Worm (Caenorhabditis elegans) whole organism, young adult: ENCODE data around the gene trx-2.

ENCODE experiments used
- B0019.2 ChIP-seq: fragments of 200-800 bp; sonication (Bioruptor generic); conservative IDR thresholded peaks from 2 replicates; pipeline ENCODE4 v1.3.6; 2022; ENCODE audit warnings: missing genetic modification reagents, missing genetic modification characterization, missing compliant biosample characterization
- B0035.1 ChIP-seq: sonication (generic microtip); optimal IDR thresholded peaks from 2 replicates; lab custom pipeline; 2016; ENCODE audit warnings: missing genetic modification characterization, mild to moderate bottlenecking, missing compliant biosample characterization, missing genotype, missing genetic modification reagents
- B0261.1 ChIP-seq: sonication (generic microtip); optimal IDR thresholded peaks from 2 replicates; lab custom pipeline; 2016; ENCODE audit warnings: mild to moderate bottlenecking, missing genetic modification characterization, moderate library complexity, missing compliant biosample characterization
- D2030.7 ChIP-seq: fragments of 200-800 bp; sonication (Bioruptor generic); IDR thresholded peaks from 2 replicates; pipeline ENCODE4 v1.3.6; 2022; ENCODE audit warnings: missing genetic modification reagents, missing genetic modification characterization, missing compliant biosample characterization
- F10E7.11 ChIP-seq: sonication (generic microtip); optimal IDR thresholded peaks from 2 replicates; lab custom pipeline; 2017; ENCODE audit warnings: mild to moderate bottlenecking, missing genetic modification characterization, moderate library complexity, missing compliant biosample characterization
- F22D6.2 ChIP-seq: sonication (generic microtip); optimal IDR thresholded peaks from 2 replicates; lab custom pipeline; 2016; ENCODE audit warnings: mild to moderate bottlenecking, missing genetic modification characterization, missing compliant biosample characterization
- F23B12.7 ChIP-seq: sonication (generic microtip); optimal IDR thresholded peaks from 2 replicates; lab custom pipeline; 2017; ENCODE audit warnings: missing genetic modification characterization, mild to moderate bottlenecking, missing compliant biosample characterization, antibody characterized with exemption, moderate library complexity; ENCODE audit not compliant: insufficient read depth
- F55B11.4 ChIP-seq: sonication (generic microtip); optimal IDR thresholded peaks from 2 replicates; lab custom pipeline; 2016; ENCODE audit warnings: missing compliant biosample characterization, missing genetic modification characterization, borderline replicate concordance; ENCODE audit not compliant: insufficient read depth
- K11D2.4 ChIP-seq: fragments of 200-800 bp; sonication (Bioruptor generic); IDR thresholded peaks from 2 replicates; pipeline ENCODE4 v1.3.6; 2022; ENCODE audit warnings: missing genetic modification reagents, missing genetic modification characterization, missing compliant biosample characterization
- T26A5.8 ChIP-seq: sonication (generic microtip); optimal IDR thresholded peaks from 2 replicates; lab custom pipeline; 2016; ENCODE audit warnings: missing genetic modification characterization, missing compliant biosample characterization
- Y56A3A.18 ChIP-seq: fragments of 200-800 bp; sonication (Bioruptor generic); IDR thresholded peaks from 2 replicates; pipeline ENCODE4 v1.3.6; 2022; ENCODE audit warnings: missing genetic modification reagents, missing genetic modification characterization, missing compliant biosample characterization
- ama-1 ChIP-seq, 3 experiments: fragments of 150-350 bp in 1 of 3; sonication (generic microtip) in 2 of 3; optimal IDR thresholded peaks; 2 replicates each; lab custom pipeline; 2014 to 2018; ENCODE audit warnings: missing biosample characterization in 2 of 3, missing genetic modification characterization in 2 of 3, missing genetic modification reagents in 2 of 3
- attf-3 ChIP-seq: fragments of 200-800 bp; sonication (Bioruptor generic); conservative IDR thresholded peaks from 2 replicates; pipeline ENCODE4 v1.3.6; 2022; ENCODE audit warnings: missing genetic modification reagents, missing genetic modification characterization, missing compliant biosample characterization
- bed-1 ChIP-seq: fragments of 200-800 bp; sonication (Bioruptor generic); IDR thresholded peaks from 2 replicates; pipeline ENCODE4 v1.3.6; 2022; ENCODE audit warnings: missing genetic modification reagents, missing genetic modification characterization, missing compliant biosample characterization
- ccch-3 ChIP-seq: fragments of 200-800 bp; sonication (Bioruptor generic); optimal IDR thresholded peaks from 2 replicates; lab custom pipeline; 2018; ENCODE audit warnings: mild to moderate bottlenecking, missing genetic modification characterization, missing compliant biosample characterization
- ceh-91 ChIP-seq: fragments of 200-800 bp; sonication (Bioruptor generic); IDR thresholded peaks from 2 replicates; pipeline ENCODE4 v1.3.6; 2022; ENCODE audit warnings: missing genetic modification reagents, missing genetic modification characterization, missing compliant biosample characterization
- dpff-1 ChIP-seq: sonication (generic microtip); optimal IDR thresholded peaks from 2 replicates; lab custom pipeline; 2017; ENCODE audit warnings: mild to moderate bottlenecking, missing genetic modification characterization, missing compliant biosample characterization
- fkh-3 ChIP-seq: sonication (generic microtip); optimal IDR thresholded peaks from 2 replicates; lab custom pipeline; 2016; ENCODE audit warnings: mild to moderate bottlenecking, missing genetic modification characterization, missing compliant biosample characterization
- hlh-12 ChIP-seq: sonication (generic microtip); optimal IDR thresholded peaks from 2 replicates; lab custom pipeline; 2016; ENCODE audit warnings: missing genetic modification characterization, missing compliant biosample characterization
- hmg-20 ChIP-seq: fragments of 200-800 bp; sonication (Bioruptor generic); IDR thresholded peaks from 2 replicates; pipeline ENCODE4 v1.3.6; 2022; ENCODE audit warnings: missing genetic modification reagents, missing genetic modification characterization, missing compliant biosample characterization
- lag-1 ChIP-seq: fragments of 200-800 bp; sonication (Bioruptor generic); IDR thresholded peaks from 2 replicates; pipeline ENCODE4 v1.3.6; 2022; ENCODE audit warnings: missing genetic modification reagents, missing genetic modification characterization, missing compliant biosample characterization
- lin-35 ChIP-seq, 3 experiments: fragments of 150-350 bp in 2 of 3; sonication (generic microtip) in 1 of 3; optimal IDR thresholded peaks; 2 replicates each; lab custom pipeline; 2014 to 2018; ENCODE audit warnings: missing biosample characterization in 3 of 3, missing genetic modification characterization in 3 of 3, missing genetic modification reagents in 3 of 3
- lin-54 ChIP-seq: fragments of 200-800 bp; sonication (Bioruptor generic); optimal IDR thresholded peaks from 2 replicates; lab custom pipeline; 2018; ENCODE audit warnings: mild to moderate bottlenecking, missing genetic modification characterization, missing compliant biosample characterization
- lir-1 ChIP-seq: fragments of 200-800 bp; sonication (Bioruptor generic); conservative IDR thresholded peaks from 2 replicates; pipeline ENCODE4 v1.3.6; 2022; ENCODE audit warnings: missing genetic modification reagents, missing genetic modification characterization, missing compliant biosample characterization
- lsl-1 ChIP-seq: fragments of 200-800 bp; sonication (Bioruptor generic); optimal IDR thresholded peaks from 2 replicates; lab custom pipeline; 2018; ENCODE audit warnings: mild to moderate bottlenecking, missing genetic modification characterization, moderate library complexity, missing compliant biosample characterization
- lsy-27 ChIP-seq: sonication (generic microtip); optimal IDR thresholded peaks from 2 replicates; lab custom pipeline; 2017; ENCODE audit warnings: missing genetic modification characterization, mild to moderate bottlenecking, missing compliant biosample characterization, antibody characterized with exemption, missing genotype, borderline replicate concordance; ENCODE audit not compliant: insufficient read depth
- madf-10 ChIP-seq: sonication (generic microtip); optimal IDR thresholded peaks from 2 replicates; lab custom pipeline; 2016; ENCODE audit warnings: mild to moderate bottlenecking, missing genetic modification characterization, missing compliant biosample characterization
- nfyb-1 ChIP-seq: fragments of 200-800 bp; sonication (Bioruptor generic); IDR thresholded peaks from 2 replicates; pipeline ENCODE4 v1.3.6; 2022; ENCODE audit warnings: missing genetic modification reagents, missing genetic modification characterization, missing compliant biosample characterization
- nhr-179 ChIP-seq: sonication (generic microtip); optimal IDR thresholded peaks from 2 replicates; lab custom pipeline; 2016; ENCODE audit warnings: mild to moderate bottlenecking, missing genetic modification characterization, missing compliant biosample characterization
- rcor-1 ChIP-seq: fragments of 200-800 bp; sonication (Bioruptor generic); IDR thresholded peaks from 2 replicates; pipeline ENCODE4 v1.3.6; 2022; ENCODE audit warnings: missing genetic modification reagents, missing genetic modification characterization, missing compliant biosample characterization
- tbp1 ChIP-seq: fragments of 200-800 bp; sonication (Bioruptor generic); optimal IDR thresholded peaks from 2 replicates; lab custom pipeline; 2018; ENCODE audit warnings: mild to moderate bottlenecking, missing genetic modification characterization, missing compliant biosample characterization
- tbx-9 ChIP-seq: sonication (generic microtip); optimal IDR thresholded peaks from 2 replicates; lab custom pipeline; 2016; ENCODE audit warnings: borderline replicate concordance, missing genetic modification characterization, inconsistent platforms, missing compliant biosample characterization
- tlf-1 ChIP-seq: fragments of 200-800 bp; sonication (Bioruptor generic); optimal IDR thresholded peaks from 2 replicates; lab custom pipeline; 2018; ENCODE audit warnings: mild to moderate bottlenecking, missing genetic modification characterization, missing compliant biosample characterization
- unc-130 ChIP-seq: sonication (generic microtip); optimal IDR thresholded peaks from 2 replicates; lab custom pipeline; 2016; ENCODE audit warnings: missing genetic modification reagents, missing genetic modification characterization, missing compliant biosample characterization
- xnd-1 ChIP-seq: sonication (generic microtip); optimal IDR thresholded peaks from 2 replicates; lab custom pipeline; 2016; ENCODE audit warnings: missing genotype, missing genetic modification reagents, missing genetic modification characterization, missing compliant biosample characterization
- zfh-2 ChIP-seq: fragments of 200-800 bp; sonication (Bioruptor generic); conservative IDR thresholded peaks from 2 replicates; pipeline ENCODE4 v1.3.6; 2022; ENCODE audit warnings: missing genetic modification reagents, missing genetic modification characterization, missing compliant biosample characterization
- zim-3 ChIP-seq: sonication (generic microtip); optimal IDR thresholded peaks from 2 replicates; lab custom pipeline; 2017; ENCODE audit warnings: mild to moderate bottlenecking, missing genetic modification characterization, moderate library complexity, missing compliant biosample characterization
- ztf-28 ChIP-seq: fragments of 200-800 bp; sonication (Bioruptor generic); IDR thresholded peaks from 2 replicates; pipeline ENCODE4 v1.3.6; 2022; ENCODE audit warnings: missing genetic modification reagents, missing genetic modification characterization, missing compliant biosample characterization
- ztf-3 ChIP-seq: fragments of 200-800 bp; sonication (Bioruptor generic); optimal IDR thresholded peaks from 2 replicates; lab custom pipeline; 2018; ENCODE audit warnings: mild to moderate bottlenecking, missing genetic modification characterization, missing compliant biosample characterization
- ztf-6 ChIP-seq: fragments of 200-800 bp; sonication (Bioruptor generic); IDR thresholded peaks from 2 replicates; pipeline ENCODE4 v1.3.6; 2022; ENCODE audit warnings: missing genetic modification reagents, missing genetic modification characterization, missing compliant biosample characterization

trx-2 gene

ce11 chrV:10314371-10314770, at the start of gene trx-2:
trx-2 (plus strand) TSS chrV:10314671.
- TF ChIP-seq lag-1 (GFP tag; lab: Robert Waterston, UW) (no peak), B0019.2 (no peak), F10E7.11 (tag; lab: Kevin White, UChicago) (no peak), ztf-3 (GFP tag; lab: Kevin White, UChicago) (no peak), D2030.7 (GFP tag; lab: Robert Waterston, UW) (no peak), nfyb-1 (GFP tag; lab: Robert Waterston, UW) (no peak), xnd-1 (tag; lab: Kevin White, UChicago) (no peak), lin-54 (GFP tag; lab: Kevin White, UChicago) (no peak), rcor-1 (GFP tag; lab: Robert Waterston, UW) (no peak), F23B12.7 (no peak), K11D2.4 (no peak), ccch-3 (GFP tag; lab: Kevin White, UChicago) (no peak), hmg-20 (GFP tag; lab: Robert Waterston, UW) (no peak)

- no peak for TF ChIP-seq fkh-3 (tag; lab: Kevin White, UChicago)
- TF ChIP-seq B0261.1 (tag; lab: Kevin White, UChicago), result no peak
- no peak for TF ChIP-seq zim-3 (tag; lab: Kevin White, UChicago)
- TF ChIP-seq tlf-1 (GFP tag; lab: Kevin White, UChicago), result no peak
- TF ChIP-seq tbp1 (GFP tag; lab: Kevin White, UChicago), result no peak
- no peak for TF ChIP-seq zfh-2 (GFP tag; lab: Robert Waterston, UW)
- TF ChIP-seq hlh-12, result no peak
- no peak for TF ChIP-seq lin-35 (GFP tag; optimal IDR thresholded peaks at IDR 0.05; lab: Kevin White, UChicago)
These were observed 49.5 kb upstream of the trx-2 start for ce11 chrV:10265019-10265418.

- TF ChIP-seq dpff-1 (tag; lab: Kevin White, UChicago) (no peak), hlh-12 (no peak), ztf-3 (GFP tag; lab: Kevin White, UChicago) (no peak), Y56A3A.18 (GFP tag; lab: Robert Waterston, UW) (no peak), lin-35 (GFP tag; optimal IDR thresholded peaks at IDR 0.05; lab: Kevin White, UChicago) (no peak), D2030.7 (GFP tag; lab: Robert Waterston, UW) (no peak), B0035.1 (tag; lab: Kevin White, UChicago) (no peak), ceh-91 (no peak), rcor-1 (GFP tag; lab: Robert Waterston, UW) (no peak), lsy-27 (no peak), nfyb-1 (GFP tag; lab: Robert Waterston, UW) (no peak), ama-1 (optimal IDR thresholded peaks at IDR 0.05; lab: Kevin White, UChicago) (no peak), ama-1 (GFP tag; optimal IDR thresholded peaks at IDR 0.05; lab: Kevin White, UChicago) (no peak), tbx-9 (tag; lab: Kevin White, UChicago) (no peak), madf-10 (no peak), hmg-20 (GFP tag; lab: Robert Waterston, UW) (no peak), unc-130 (no peak), ztf-6 (GFP tag; lab: Robert Waterston, UW) (no peak), F10E7.11 (tag; lab: Kevin White, UChicago) (no peak)
These were observed 48.4 kb upstream of the trx-2 start for ce11 chrV:10266050-10266449.

ce11 chrV:10270214-10270613, 44.3 kb upstream of the trx-2 start, which contains the start of gene ric-4:
ric-4 (minus strand) TSS chrV:10270314.
- TF ChIP-seq bed-1 (GFP tag; lab: Robert Waterston, UW) (no peak), lir-1 (no peak), lsl-1 (no peak), ztf-28 (GFP tag; lab: Robert Waterston, UW) (no peak), T26A5.8 (tag; lab: Kevin White, UChicago) (no peak), attf-3 (no peak), nhr-179 (tag; lab: Kevin White, UChicago) (no peak), F55B11.4 (tag; lab: Kevin White, UChicago) (no peak), F22D6.2 (tag; lab: Kevin White, UChicago) (no peak)
